Fruit fly (Drosophila melanogaster) whole organism, embryonic: ENCODE measurements around the gene spdo.
A peak's percentile ranks its signal among the peaks of the same experiment; 100 is the strongest.

Experiments used
- Blimp-1 ChIP-seq: fragments of 200-800 bp; sonication (Bioruptor generic); optimal IDR thresholded peaks from 3 replicates; lab custom pipeline; 2018; ENCODE audit warnings: missing biosample characterization, missing genetic modification characterization, mild to moderate bottlenecking, moderate library complexity, missing genetic modification reagents
- CG10321 ChIP-seq: fragments of 200-800 bp; sonication (Bioruptor generic); IDR thresholded peaks from 2 replicates; pipeline ENCODE4 v1.3.6; 2022; ENCODE audit warnings: missing biosample characterization, missing genetic modification characterization
- CG11247 ChIP-seq: fragments of 200-800 bp; sonication (Bioruptor generic); IDR thresholded peaks from 2 replicates; pipeline ENCODE4 v1.3.6; 2022; ENCODE audit warnings: missing biosample characterization, missing genetic modification characterization
- CG12299 ChIP-seq: fragments of 200-800 bp; sonication (Bioruptor generic); optimal IDR thresholded peaks from 2 replicates; lab custom pipeline; 2018; ENCODE audit warnings: missing biosample characterization, mild to moderate bottlenecking, missing genetic modification characterization
- CG12942 ChIP-seq: fragments of 200-800 bp; sonication (Bioruptor generic); optimal IDR thresholded peaks from 3 replicates; lab custom pipeline; 2016; ENCODE audit warnings: missing biosample characterization, missing genetic modification characterization
- CG13624 ChIP-seq: fragments of 200-800 bp; sonication (Bioruptor generic); optimal IDR thresholded peaks from 2 replicates; lab custom pipeline; 2016; ENCODE audit warnings: missing biosample characterization, missing genetic modification characterization
- CG15011 ChIP-seq: fragments of 200-800 bp; sonication (Bioruptor generic); optimal IDR thresholded peaks from 3 replicates; lab custom pipeline; 2018; ENCODE audit warnings: missing biosample characterization, mild to moderate bottlenecking, missing genetic modification characterization
- CG15479 ChIP-seq: fragments of 200-800 bp; sonication (Bioruptor generic); optimal IDR thresholded peaks from 3 replicates; lab custom pipeline; 2019; ENCODE audit warnings: missing biosample characterization, mild to moderate bottlenecking, missing genetic modification characterization, moderate library complexity
- CG15514 ChIP-seq: fragments of 200-800 bp; sonication (Bioruptor generic); optimal IDR thresholded peaks from 3 replicates; lab custom pipeline; 2017; ENCODE audit warnings: missing biosample characterization, missing genetic modification characterization, mild to moderate bottlenecking, moderate library complexity, missing genetic modification reagents
- CG17385 ChIP-seq: fragments of 200-800 bp; sonication (Bioruptor generic); optimal IDR thresholded peaks from 3 replicates; lab custom pipeline; 2018; ENCODE audit warnings: missing biosample characterization, mild to moderate bottlenecking, missing genetic modification characterization
- CG30403 ChIP-seq: fragments of 200-800 bp; sonication (Bioruptor generic); optimal IDR thresholded peaks from 3 replicates; lab custom pipeline; 2016; ENCODE audit warnings: missing biosample characterization, missing genetic modification characterization
- CG3281 ChIP-seq: fragments of 200-800 bp; sonication (Bioruptor generic); optimal IDR thresholded peaks from 3 replicates; lab custom pipeline; 2017; ENCODE audit warnings: missing biosample characterization, mild to moderate bottlenecking, missing genetic modification characterization
- CG4820 ChIP-seq: fragments of 200-800 bp; sonication (Bioruptor generic); optimal IDR thresholded peaks from 3 replicates; lab custom pipeline; 2016; ENCODE audit warnings: missing biosample characterization, missing genetic modification characterization
- CG6689 ChIP-seq: fragments of 200-800 bp; sonication (Bioruptor generic); IDR thresholded peaks from 2 replicates; pipeline ENCODE4 v1.3.6; 2022; ENCODE audit warnings: missing biosample characterization, missing genetic modification characterization
- CG7963 ChIP-seq: fragments of 200-800 bp; sonication (Bioruptor generic); IDR thresholded peaks from 3 replicates; pipeline ENCODE4 v1.3.6; 2022; ENCODE audit warnings: missing biosample characterization, missing genetic modification characterization; ENCODE audit not compliant: partially characterized antibody
- CG9609 ChIP-seq: fragments of 200-800 bp; sonication (Bioruptor generic); optimal IDR thresholded peaks from 3 replicates; lab custom pipeline; 2016; ENCODE audit warnings: missing biosample characterization, missing genetic modification characterization
- CG9876 ChIP-seq: fragments of 200-800 bp; sonication (Bioruptor generic); optimal IDR thresholded peaks from 2 replicates; lab custom pipeline; 2016; ENCODE audit warnings: missing biosample characterization, missing genetic modification characterization
- CG9932 ChIP-seq: fragments of 200-800 bp; sonication (Bioruptor generic); IDR thresholded peaks from 2 replicates; pipeline ENCODE4 v1.3.6; 2022; ENCODE audit warnings: missing biosample characterization, missing genetic modification characterization
- Drgx ChIP-seq: fragments of 200-800 bp; sonication (Bioruptor generic); IDR thresholded peaks from 2 replicates; pipeline ENCODE4 v1.3.6; 2022; ENCODE audit warnings: missing biosample characterization, missing genetic modification characterization
- Gug ChIP-seq: fragments of 200-800 bp; sonication (Bioruptor generic); IDR thresholded peaks from 4 replicates; pipeline ENCODE4 v1.3.6; 2022; ENCODE audit warnings: missing biosample characterization, missing genetic modification characterization
- Hey ChIP-seq: fragments of 200-800 bp; sonication (Bioruptor generic); optimal IDR thresholded peaks from 3 replicates; lab custom pipeline; 2018; ENCODE audit warnings: missing biosample characterization, mild to moderate bottlenecking, missing genetic modification characterization
- Med ChIP-seq: fragments of 200-800 bp; sonication (Bioruptor generic); peaks from one replicate; lab custom pipeline; 2016; ENCODE audit warnings: missing biosample characterization, missing genetic modification characterization, mild to moderate bottlenecking, inconsistent platforms, moderate library complexity
- NK7.1 ChIP-seq: fragments of 200-800 bp; sonication (Bioruptor generic); optimal IDR thresholded peaks from 3 replicates; lab custom pipeline; 2016; ENCODE audit warnings: missing biosample characterization, missing genetic modification characterization
- Rfx ChIP-seq: fragments of 200-800 bp; sonication (Bioruptor generic); IDR thresholded peaks from 2 replicates; pipeline ENCODE4 v1.3.6; 2022; ENCODE audit warnings: missing biosample characterization, missing genetic modification characterization
- Sry-β ChIP-seq: fragments of 200-800 bp; sonication (Bioruptor generic); optimal IDR thresholded peaks from 2 replicates; lab custom pipeline; 2018; ENCODE audit warnings: missing biosample characterization, mild to moderate bottlenecking, missing genetic modification characterization, moderate library complexity
- Trl ChIP-seq, 3 experiments: fragments of >200 bp in 2 of 3; fragments of 200-800 bp in 1 of 3; sonication (Bioruptor generic) in 1 of 3; optimal IDR thresholded peaks; 2 replicates in 1 of 3; 3 replicates in 2 of 3; lab custom pipeline; 2016 to 2017; ENCODE audit warnings: missing biosample characterization in 1 of 3, missing genetic modification characterization in 1 of 3
- abd-A ChIP-seq: fragments of 200-800 bp; sonication (Bioruptor generic); optimal IDR thresholded peaks from 3 replicates; lab custom pipeline; 2019; ENCODE audit warnings: missing biosample characterization, mild to moderate bottlenecking, missing genetic modification characterization, moderate library complexity
- az2 ChIP-seq: fragments of 200-800 bp; sonication (Bioruptor generic); optimal IDR thresholded peaks from 3 replicates; lab custom pipeline; 2016; ENCODE audit warnings: missing biosample characterization, missing genetic modification characterization
- bbx ChIP-seq: fragments of 200-800 bp; sonication (Bioruptor generic); IDR thresholded peaks from 2 replicates; pipeline ENCODE4 v1.3.6; 2022; ENCODE audit warnings: missing biosample characterization, missing genetic modification characterization; ENCODE audit not compliant: partially characterized antibody
- btn ChIP-seq: fragments of 200-800 bp; sonication (Bioruptor generic); optimal IDR thresholded peaks from 2 replicates; lab custom pipeline; 2016; ENCODE audit warnings: missing biosample characterization, missing genetic modification characterization
- chinmo ChIP-seq: fragments of 200-800 bp; sonication (Bioruptor generic); IDR thresholded peaks from 4 replicates; pipeline ENCODE4 v1.3.6; 2022; ENCODE audit warnings: missing biosample characterization, missing genetic modification characterization; ENCODE audit not compliant: partially characterized antibody
- ci ChIP-seq: fragments of 200-800 bp; sonication (Bioruptor generic); IDR thresholded peaks from 3 replicates; pipeline ENCODE4 v1.3.6; 2022; ENCODE audit warnings: missing biosample characterization, missing genetic modification characterization
- cwo ChIP-seq: fragments of 200-800 bp; sonication (Bioruptor generic); optimal IDR thresholded peaks from 3 replicates; lab custom pipeline; 2017; ENCODE audit warnings: missing biosample characterization, missing genetic modification characterization, mild to moderate bottlenecking, moderate library complexity, missing genetic modification reagents
- exex ChIP-seq: fragments of 200-800 bp; sonication (Bioruptor generic); optimal IDR thresholded peaks from 4 replicates; lab custom pipeline; 2018; ENCODE audit warnings: missing biosample characterization, mild to moderate bottlenecking, missing genetic modification characterization, moderate library complexity
- fd64A ChIP-seq: fragments of 200-800 bp; sonication (Bioruptor generic); optimal IDR thresholded peaks from 3 replicates; lab custom pipeline; 2018; ENCODE audit warnings: missing biosample characterization, mild to moderate bottlenecking, missing genetic modification characterization
- gcm ChIP-seq: fragments of 200-800 bp; sonication (Bioruptor generic); optimal IDR thresholded peaks from 2 replicates; lab custom pipeline; 2019; ENCODE audit warnings: missing biosample characterization, mild to moderate bottlenecking, missing genetic modification characterization, moderate library complexity
- insv ChIP-seq, 2 experiments: fragments of 200-800 bp; sonication (Bioruptor generic); optimal IDR thresholded peaks; 3 replicates each; lab custom pipeline; 2016 to 2018; ENCODE audit warnings: missing biosample characterization in 2 of 2, missing genetic modification characterization in 2 of 2
- jing ChIP-seq: fragments of 200-800 bp; sonication (Bioruptor generic); optimal IDR thresholded peaks from 2 replicates; lab custom pipeline; 2018; ENCODE audit warnings: missing biosample characterization, mild to moderate bottlenecking, missing genetic modification characterization
- klu ChIP-seq: fragments of 200-800 bp; sonication (Bioruptor generic); IDR thresholded peaks from 2 replicates; pipeline ENCODE4 v1.3.6; 2022; ENCODE audit warnings: missing biosample characterization, missing genetic modification characterization
- lola ChIP-seq, 3 experiments: fragments of >200 bp in 2 of 3; fragments of 200-800 bp in 1 of 3; sonication (Bioruptor generic) in 1 of 3; optimal IDR thresholded peaks; 2 replicates each; lab custom pipeline; 2017 to 2019; ENCODE audit warnings: missing biosample characterization in 3 of 3, missing genetic modification characterization in 3 of 3, mild to moderate bottlenecking in 1 of 3, moderate library complexity in 1 of 3
- nerfin-1 ChIP-seq: fragments of 200-800 bp; sonication (Bioruptor generic); optimal IDR thresholded peaks from 3 replicates; lab custom pipeline; 2019; ENCODE audit warnings: missing biosample characterization, mild to moderate bottlenecking, missing genetic modification characterization, moderate library complexity
- odd ChIP-seq: fragments of 200-800 bp; sonication (Bioruptor generic); optimal IDR thresholded peaks from 2 replicates; lab custom pipeline; 2017; ENCODE audit warnings: missing biosample characterization, mild to moderate bottlenecking, missing genetic modification characterization
- otp ChIP-seq: fragments of 200-800 bp; sonication (Bioruptor generic); IDR thresholded peaks from 3 replicates; pipeline ENCODE4, ENCODE4 v1.3.6; 2022; ENCODE audit warnings: missing biosample characterization, missing genetic modification characterization
- repo ChIP-seq: fragments of 200-800 bp; sonication (Bioruptor generic); optimal IDR thresholded peaks from 2 replicates; lab custom pipeline; 2016; ENCODE audit warnings: missing biosample characterization, missing genetic modification characterization
- sisA ChIP-seq: fragments of 200-800 bp; sonication (Bioruptor generic); IDR thresholded peaks from 2 replicates; pipeline ENCODE4 v1.3.6; 2022; ENCODE audit warnings: missing biosample characterization, missing genetic modification characterization
- stc ChIP-seq: fragments of 200-800 bp; sonication (Bioruptor generic); IDR thresholded peaks from 2 replicates; pipeline ENCODE4 v1.3.6; 2022; ENCODE audit warnings: missing biosample characterization, missing genetic modification characterization
- tap ChIP-seq: fragments of 200-800 bp; optimal IDR thresholded peaks from 3 replicates; lab custom pipeline; 2019; ENCODE audit warnings: missing biosample characterization, mild to moderate bottlenecking, missing genetic modification characterization, moderate library complexity
- vvl ChIP-seq: fragments of 200-800 bp; sonication (Bioruptor generic); IDR thresholded peaks from 2 replicates; pipeline ENCODE4 v1.3.6; 2022; ENCODE audit warnings: missing biosample characterization, missing genetic modification characterization
- wdn ChIP-seq: fragments of 200-800 bp; sonication (Bioruptor generic); IDR thresholded peaks from 2 replicates; pipeline ENCODE4 v1.3.6; 2022; ENCODE audit warnings: missing biosample characterization, missing genetic modification characterization

Gene spdo

DNA sequence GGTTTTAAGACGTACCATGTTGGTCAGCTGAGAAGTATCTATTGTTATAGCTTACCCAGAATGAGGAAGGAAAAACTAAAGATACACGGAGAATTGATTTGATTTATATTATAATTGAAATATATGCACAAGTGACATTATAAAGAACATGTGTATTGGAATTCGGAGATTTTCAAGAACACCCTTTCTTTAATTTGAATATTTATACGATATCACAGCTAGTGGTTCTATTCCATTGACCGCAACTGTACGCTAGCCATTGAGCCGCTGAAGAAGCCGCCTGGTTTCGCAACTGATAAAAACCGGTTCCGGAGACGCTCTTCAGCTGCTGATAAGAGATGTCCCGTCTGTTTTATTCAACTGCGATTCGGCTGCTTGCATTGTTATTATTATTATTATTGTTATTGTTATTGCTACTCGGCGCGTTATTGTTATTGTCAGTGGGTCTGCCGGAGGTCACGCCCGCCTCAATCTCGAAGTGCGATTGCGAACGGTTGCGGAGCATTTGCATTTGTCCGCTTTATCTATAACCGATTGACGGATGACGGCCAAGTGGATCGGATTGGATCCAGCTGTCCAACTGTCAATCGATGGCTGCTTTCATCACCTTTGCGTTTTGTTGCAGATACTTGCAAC is 14.8 kb upstream of the spdo start (continued):
- TF ChIP-seq CG15479 (GFP tag; lab: Kevin White, UChicago) (peak; percentile 21), btn (GFP tag; lab: Kevin White, UChicago) (no peak), Med (GFP tag; lab: Kevin White, UChicago) (peak; percentile 54), CG17385 (peak; percentile 35), lola (GFP tag; optimal IDR thresholded peaks at IDR 0.05; lab: Kevin White, UChicago) (peak in 1 of 3 experiments; percentile 31), CG4820 (GFP tag; lab: Kevin White, UChicago) (peak; percentile 10), Gug (GFP tag; lab: Robert Waterston, UW) (no peak), az2 (GFP tag; lab: Kevin White, UChicago) (peak; percentile 10), odd (GFP tag; lab: Kevin White, UChicago) (no peak), CG15011 (peak; percentile 1), jing (GFP tag; lab: Kevin White, UChicago) (no peak), CG15514 (GFP tag; lab: Kevin White, UChicago) (no peak), CG11247 (no peak), fd64A (GFP tag; lab: Kevin White, UChicago) (no peak), cwo (GFP tag; lab: Kevin White, UChicago) (no peak), bbx (GFP tag; lab: Robert Waterston, UW) (no peak), CG6689 (GFP tag; lab: Robert Waterston, UW) (0 out of 2 replicates have a peak, but pooled peaks have one; percentile 37), Drgx (GFP tag; lab: Robert Waterston, UW) (peak; percentile 51; the same call in 1 of the 2 replicates), CG7963 (GFP tag; lab: Robert Waterston, UW) (no peak), insv (GFP tag; optimal IDR thresholded peaks at IDR 0.05; lab: Kevin White, UChicago) (no peak), ci (GFP tag; lab: Robert Waterston, UW) (peak; percentile 70; the same call in 2 of the 3 replicates), CG12299 (tag; lab: Kevin White, UChicago) (no peak), CG9876 (no peak), sisA (GFP tag; lab: Robert Waterston, UW) (no peak), NK7.1 (GFP tag; lab: Kevin White, UChicago) (no peak), Rfx (GFP tag; lab: Robert Waterston, UW) (peak; percentile 46; the same call in 1 of the 2 replicates), tap (peak; percentile 28), Trl (optimal IDR thresholded peaks at IDR 0.05; lab: Kevin White, UChicago) (no peak), Trl (GFP tag; optimal IDR thresholded peaks at IDR 0.05; lab: Kevin White, UChicago) (no peak), vvl (peak; percentile 27; the same call in 1 of the 2 replicates), otp (GFP tag; lab: Robert Waterston, UW) (0 out of 3 replicates have a peak, but pooled peaks have one; percentile 34), CG12942 (no peak), wdn (GFP tag; lab: Robert Waterston, UW) (no peak), Blimp-1 (GFP tag; lab: Kevin White, UChicago) (peak; percentile 10), chinmo (0 out of 4 replicates have a peak, but pooled peaks have one; percentile 12), repo (GFP tag; lab: Kevin White, UChicago) (no peak), gcm (GFP tag; lab: Kevin White, UChicago) (peak; percentile 15), CG9932 (GFP tag; lab: Robert Waterston, UW) (no peak), CG30403 (peak; percentile 41), nerfin-1 (tag; lab: Kevin White, UChicago) (no peak), CG9609 (GFP tag; lab: Kevin White, UChicago) (no peak), Hey (tag; lab: Kevin White, UChicago) (no peak), CG13624 (GFP tag; lab: Kevin White, UChicago) (no peak), stc (0 out of 2 replicates have a peak, but pooled peaks have one; percentile 8), exex (tag; lab: Kevin White, UChicago) (no peak), Sry-β (GFP tag; lab: Kevin White, UChicago) (no peak), klu (GFP tag; lab: Robert Waterston, UW) (no peak), CG10321 (GFP tag; lab: Robert Waterston, UW) (no peak), CG3281 (GFP tag; lab: Kevin White, UChicago) (peak; percentile 16), abd-A (tag; lab: Kevin White, UChicago) (no peak)
